Worm (Caenorhabditis elegans): ENCODE measurements around the gene C09E7.4.
A peak's percentile ranks its signal among the peaks of the same experiment; 100 is the strongest.

C09E7.4 gene

DNA sequence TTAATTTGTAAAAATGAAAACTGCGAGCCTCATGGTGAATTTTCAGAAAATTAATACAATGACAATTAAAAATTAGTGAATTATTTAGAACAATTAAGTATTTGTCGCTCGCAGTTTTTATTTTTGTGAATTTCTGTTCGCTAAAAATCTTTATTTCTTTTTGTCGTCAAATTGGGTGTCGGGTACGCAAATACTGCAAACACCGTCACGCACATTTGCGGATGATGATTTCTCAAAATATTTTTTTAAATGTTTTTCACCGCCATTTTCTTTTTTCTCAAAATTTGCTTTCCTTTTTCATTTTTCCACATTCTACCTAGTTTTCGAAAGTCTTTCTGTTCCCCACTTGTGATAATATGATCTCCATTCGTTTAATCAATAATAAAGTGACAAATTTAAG is 47.9 kb downstream of the C09E7.4 start:
- no peak for TF ChIP-seq Y116A8C.19 (tag; optimal IDR thresholded peaks at IDR 0.05; ENCODE audit: borderline replicate concordance)
- no peak for TF ChIP-seq jun-1 (tag; optimal IDR thresholded peaks at IDR 0.05)
- peak; percentile 64 to 77 for TF ChIP-seq efl-1 (optimal IDR thresholded peaks at IDR 0.05)
- TF ChIP-seq efl-1 (GFP tag; optimal IDR thresholded peaks at IDR 0.05 in 1 of 2) = peak; percentile 72 to 96
- peak; percentile 43 for TF ChIP-seq blmp-1 (tag; optimal IDR thresholded peaks at IDR 0.05)
- TF ChIP-seq swsn-7 (tag; optimal IDR thresholded peaks at IDR 0.05) = peak; percentile 50
- TF ChIP-seq sptf-1 (tag; optimal IDR thresholded peaks at IDR 0.05) = no peak
- TF ChIP-seq nhr-76 (tag; optimal IDR thresholded peaks at IDR 0.05) = no peak
- TF ChIP-seq ceh-63 (GFP tag; optimal IDR thresholded peaks at IDR 0.05) = no peak
- TF ChIP-seq tlp-1 (tag; optimal IDR thresholded peaks at IDR 0.05) = no peak
- no peak for TF ChIP-seq lir-3 (tag; optimal IDR thresholded peaks at IDR 0.05; ENCODE audit: poor library complexity)
- TF ChIP-seq nhr-19 (GFP tag; conservative IDR thresholded peaks at IDR 0.05) = peak; percentile 55
- no peak for TF ChIP-seq sup-37 (GFP tag; optimal IDR thresholded peaks at IDR 0.05)
- no peak for TF ChIP-seq aly-2 (tag; optimal IDR thresholded peaks at IDR 0.05)
- TF ChIP-seq hlh-17 (GFP tag; optimal IDR thresholded peaks at IDR 0.05; ENCODE audit: borderline replicate concordance) = no peak
- no peak for TF ChIP-seq mab-9 (GFP tag; IDR thresholded peaks at IDR 0.05)
- TF ChIP-seq fkh-4 (tag; optimal IDR thresholded peaks at IDR 0.05; ENCODE audit: borderline replicate concordance) = no peak
- TF ChIP-seq aha-1 (tag; optimal IDR thresholded peaks at IDR 0.05) = no peak
- TF ChIP-seq fkh-10 (GFP tag; optimal IDR thresholded peaks at IDR 0.05) = no peak
- TF ChIP-seq C34B4.2 (tag; optimal IDR thresholded peaks at IDR 0.05) = no peak
- peak; percentile 39 for TF ChIP-seq dsc-1 (tag; optimal IDR thresholded peaks at IDR 0.05)
- TF ChIP-seq unc-86 (tag; optimal IDR thresholded peaks at IDR 0.05) = no peak
- TF ChIP-seq unc-30 (tag; optimal IDR thresholded peaks at IDR 0.05) = no peak
- TF ChIP-seq lin-35 (GFP tag; optimal IDR thresholded peaks at IDR 0.05) = peak; percentile 54 to 64
- TF ChIP-seq snpc-4 (tag; optimal IDR thresholded peaks at IDR 0.05) = peak; percentile 16
- no peak for TF ChIP-seq nhr-12 (tag; optimal IDR thresholded peaks at IDR 0.05)
- peak; percentile 16 for TF ChIP-seq lin-13 (GFP tag; optimal IDR thresholded peaks at IDR 0.05)
- TF ChIP-seq nhr-84 (tag; optimal IDR thresholded peaks at IDR 0.05) = no peak
- TF ChIP-seq sox-4 (tag; optimal IDR thresholded peaks at IDR 0.05) = no peak
- no peak for TF ChIP-seq nhr-28 (tag; optimal IDR thresholded peaks at IDR 0.05)
- TF ChIP-seq elt-3 (tag; optimal IDR thresholded peaks at IDR 0.05) = no peak
- no peak for TF ChIP-seq snu-23 (GFP tag; optimal IDR thresholded peaks at IDR 0.05)
- TF ChIP-seq dpl-1 (GFP tag; optimal IDR thresholded peaks at IDR 0.05) = peak; percentile 66 to 74 (median 72)
- no peak for TF ChIP-seq unc-98 (GFP tag; IDR thresholded peaks at IDR 0.05)
- no peak for TF ChIP-seq ztf-4 (tag; optimal IDR thresholded peaks at IDR 0.05)
- TF ChIP-seq fkh-8 (tag; optimal IDR thresholded peaks at IDR 0.05) = peak; percentile 7
- TF ChIP-seq ztf-11 (tag; optimal IDR thresholded peaks at IDR 0.05) = no peak
- peak; percentile 49 for TF ChIP-seq C16A3.4 (tag; optimal IDR thresholded peaks at IDR 0.05)
- TF ChIP-seq lin-15B (tag; optimal IDR thresholded peaks at IDR 0.05) = peak; percentile 13
- TF ChIP-seq xbp-1 (tag; optimal IDR thresholded peaks at IDR 0.05) = peak; percentile 49
- peak; percentile 28 for TF ChIP-seq fos-1 (tag; optimal IDR thresholded peaks at IDR 0.05)
- TF ChIP-seq F16B12.6 (tag; optimal IDR thresholded peaks at IDR 0.05) = peak; percentile 95
- TF ChIP-seq nhr-71 (tag; optimal IDR thresholded peaks at IDR 0.05) = peak; percentile 65
- TF ChIP-seq lsy-2 (tag; optimal IDR thresholded peaks at IDR 0.05) = peak; percentile 72 to 76
- peak; percentile 52 for TF ChIP-seq rnt-1 (tag; optimal IDR thresholded peaks at IDR 0.05)
- TF ChIP-seq hlh-4 (tag; optimal IDR thresholded peaks at IDR 0.05) = no peak
- no peak for TF ChIP-seq vab-15 (tag; optimal IDR thresholded peaks at IDR 0.05)
- no peak for TF ChIP-seq pag-3 (tag; optimal IDR thresholded peaks at IDR 0.05; ENCODE audit: borderline replicate concordance, insufficient read depth)
- TF ChIP-seq lin-39 (tag; optimal IDR thresholded peaks at IDR 0.05) = no peak
- TF ChIP-seq isw-1 (GFP tag; IDR thresholded peaks at IDR 0.05) = peak; percentile 36
- no peak for TF ChIP-seq ama-1 (optimal IDR thresholded peaks at IDR 0.05)
- TF ChIP-seq ets-5 (GFP tag; IDR thresholded peaks at IDR 0.05) = no peak
- TF ChIP-seq nhr-47 (tag; optimal IDR thresholded peaks at IDR 0.05) = no peak
- no peak for TF ChIP-seq ceh-8 (GFP tag; optimal IDR thresholded peaks at IDR 0.05)
